Fruit fly (Drosophila melanogaster): Measurements from ENCODE around the gene ltl.
"Not testable (repeated sequence)": the region's sequence is repeated elsewhere in the genome, so short reads cannot be mapped to it uniquely, and the experiment has no call there.

Gene ltl

dm6 chr3L:7518351-7519102 is at the start of gene ltl:
ltl (plus strand) TSS chr3L:7518997.
- TF ChIP-seq noc (tag; optimal IDR thresholded peaks at IDR 0.05), result no peak

dm6 chr3L:7470202-7470601 is 48.6 kb upstream of the ltl start, which contains the start of gene CG8543:
CG8543 (minus strand) TSS chr3L:7470302.
- TF ChIP-seq noc (tag; optimal IDR thresholded peaks at IDR 0.05), result no peak

dm6 chr3L:7471259-7471658 is 47.5 kb upstream of the ltl start, which contains the start of gene CG8541:
CG8541 (plus strand) TSS chr3L:7471559.
- no peak for TF ChIP-seq noc (tag; optimal IDR thresholded peaks at IDR 0.05)

dm6 chr3L:7475270-7475669 is 43.5 kb upstream of the ltl start, which contains the start of gene CG43292:
CG43292 (plus strand) TSS chr3L:7475570.
- no peak for TF ChIP-seq noc (tag; optimal IDR thresholded peaks at IDR 0.05)

dm6 chr3L:7485667-7486066 is 33.1 kb upstream of the ltl start, which contains the start of gene mthl6:
mthl6 (plus strand) TSS chr3L:7485967.
- no peak for TF ChIP-seq noc (tag; optimal IDR thresholded peaks at IDR 0.05)

dm6 chr3L:7491564-7491963 is 27.2 kb upstream of the ltl start, which contains the start of gene Cyp316a1:
Cyp316a1 (plus strand) TSS chr3L:7491864.
- TF ChIP-seq noc (tag; optimal IDR thresholded peaks at IDR 0.05), result no peak

- no peak for TF ChIP-seq noc (tag; optimal IDR thresholded peaks at IDR 0.05)
These were observed 22.7 kb upstream of the ltl start, which contains the start of gene Cyp4d8 for dm6 chr3L:7496097-7496496. Cyp4d8 (minus strand) TSS chr3L:7496197.

- TF ChIP-seq noc (tag; optimal IDR thresholded peaks at IDR 0.05), result not testable (repeated sequence)
These were observed 20.1 kb upstream of the ltl start, which contains the start of gene CG8539 for dm6 chr3L:7498731-7499130. CG8539 (minus strand) TSS chr3L:7498831.

- no peak for TF ChIP-seq noc (tag; optimal IDR thresholded peaks at IDR 0.05)
These were observed 12.7 kb upstream of the ltl start, which contains the start of gene CG7548 for dm6 chr3L:7506117-7506516. CG7548 (minus strand) TSS chr3L:7506217.

dm6 chr3L:7510414-7511384 is 8.1 kb upstream of the ltl start, which contains the start of gene CG7546:
CG7546 (plus strand) TSS chr3L:7510986.
- peak; percentile 4 for TF ChIP-seq noc (tag; optimal IDR thresholded peaks at IDR 0.05)

dm6 chr3L:7519219-7519618 is 422 bp downstream of the ltl start:
- no peak for TF ChIP-seq noc (tag; optimal IDR thresholded peaks at IDR 0.05)

- TF ChIP-seq noc (tag; optimal IDR thresholded peaks at IDR 0.05), result no peak
These were observed 1.8 kb downstream of the ltl start for dm6 chr3L:7520619-7521018.

- TF ChIP-seq noc (tag; optimal IDR thresholded peaks at IDR 0.05), result no peak
These were observed 3.0 kb downstream of the ltl start for dm6 chr3L:7521847-7522246.

dm6 chr3L:7527661-7528379 is 9.0 kb downstream of the ltl start:
- no peak for TF ChIP-seq noc (tag; optimal IDR thresholded peaks at IDR 0.05)

dm6 chr3L:7528380-7529080 is 9.7 kb downstream of the ltl start, which contains the start of gene lqf:
lqf (plus strand) TSS chr3L:7528780.
- no peak for TF ChIP-seq noc (tag; optimal IDR thresholded peaks at IDR 0.05)

All from whole organism, larva.